Fruit fly (Drosophila melanogaster) whole organism, prepupa: ENCODE results near the gene CG4615.

ENCODE experiments used
- CG10631 ChIP-seq: fragments of 200-800 bp; sonication (Bioruptor generic); optimal IDR thresholded peaks from 2 replicates; lab custom pipeline; 2016; ENCODE audit warnings: missing biosample characterization, missing genetic modification characterization
- CG11294 ChIP-seq: fragments of 200-800 bp; sonication (Bioruptor generic); IDR thresholded peaks from 2 replicates; pipeline ENCODE4 v1.3.6; 2022; ENCODE audit warnings: missing biosample characterization, missing genetic modification characterization
- CG11762 ChIP-seq: fragments of 200-800 bp; sonication (Bioruptor generic); optimal IDR thresholded peaks from 3 replicates; lab custom pipeline; 2016; ENCODE audit warnings: missing biosample characterization, missing genetic modification characterization; ENCODE audit not compliant: insufficient read depth
- CG15336 ChIP-seq: fragments of 200-800 bp; sonication (Bioruptor generic); IDR thresholded peaks from 2 replicates; pipeline ENCODE4 v1.3.6; 2022; ENCODE audit warnings: missing biosample characterization, missing genetic modification characterization
- CG3032 ChIP-seq: fragments of 200-800 bp; optimal IDR thresholded peaks from 2 replicates; lab custom pipeline; 2019; ENCODE audit warnings: missing biosample characterization, mild to moderate bottlenecking, missing genetic modification characterization, moderate library complexity
- CG31627 ChIP-seq: fragments of 200-800 bp; sonication (Bioruptor generic); optimal IDR thresholded peaks from 3 replicates; lab custom pipeline; 2016; ENCODE audit warnings: missing biosample characterization, missing genetic modification characterization
- CG34406 ChIP-seq: fragments of 200-800 bp; sonication (Bioruptor generic); optimal IDR thresholded peaks from 3 replicates; lab custom pipeline; 2016; ENCODE audit warnings: missing biosample characterization, missing genetic modification characterization
- CG4318 ChIP-seq: fragments of 200-800 bp; sonication (Bioruptor generic); optimal IDR thresholded peaks from 3 replicates; lab custom pipeline; 2017; ENCODE audit warnings: missing biosample characterization, mild to moderate bottlenecking, missing genetic modification characterization
- CG6163 ChIP-seq: fragments of 200-800 bp; sonication (Bioruptor generic); IDR thresholded peaks from 3 replicates; pipeline ENCODE4 v1.3.6; 2022; ENCODE audit warnings: missing biosample characterization, missing genetic modification characterization
- CG6792 ChIP-seq: fragments of 200-800 bp; sonication (Bioruptor generic); optimal IDR thresholded peaks from 3 replicates; lab custom pipeline; 2016; ENCODE audit warnings: missing biosample characterization, missing genetic modification characterization
- CG6808 ChIP-seq: fragments of 200-800 bp; sonication (Bioruptor generic); optimal IDR thresholded peaks from 3 replicates; lab custom pipeline; 2017; ENCODE audit warnings: missing biosample characterization, missing genetic modification characterization, mild to moderate bottlenecking, moderate library complexity, missing genetic modification reagents
- CG8119 ChIP-seq: fragments of 200-800 bp; sonication (Bioruptor generic); IDR thresholded peaks from 3 replicates; pipeline ENCODE4 v1.3.6; 2022; ENCODE audit warnings: missing biosample characterization, missing genetic modification characterization
- CG8319 ChIP-seq: fragments of 200-800 bp; sonication (Bioruptor generic); optimal IDR thresholded peaks from 3 replicates; lab custom pipeline; 2016; ENCODE audit warnings: missing biosample characterization, missing genetic modification characterization
- CG8632 ChIP-seq: fragments of 200-800 bp; sonication (Bioruptor generic); optimal IDR thresholded peaks from 3 replicates; lab custom pipeline; 2016; ENCODE audit warnings: missing biosample characterization, missing genetic modification characterization
- CG9139 ChIP-seq: fragments of 200-800 bp; sonication (Bioruptor generic); optimal IDR thresholded peaks from 3 replicates; lab custom pipeline; 2017; ENCODE audit warnings: missing biosample characterization, mild to moderate bottlenecking, missing genetic modification characterization
- Eip75B ChIP-seq: fragments of 200-800 bp; sonication (Bioruptor generic); optimal IDR thresholded peaks from 3 replicates; lab custom pipeline; 2016; ENCODE audit warnings: missing biosample characterization, missing genetic modification characterization
- Eip78C ChIP-seq: fragments of 200-800 bp; sonication (Bioruptor generic); peaks from one replicate; lab custom pipeline; 2016; ENCODE audit warnings: missing biosample characterization, missing genetic modification characterization
- Ets96B ChIP-seq: fragments of 200-800 bp; optimal IDR thresholded peaks from 2 replicates; lab custom pipeline; 2019; ENCODE audit warnings: missing biosample characterization, mild to moderate bottlenecking, missing genetic modification characterization, moderate library complexity
- Hr39 ChIP-seq: fragments of 200-800 bp; sonication (Bioruptor generic); optimal IDR thresholded peaks from 2 replicates; lab custom pipeline; 2016; ENCODE audit warnings: missing biosample characterization, missing genetic modification characterization
- Hr4 ChIP-seq: fragments of 200-800 bp; sonication (Bioruptor generic); optimal IDR thresholded peaks from 3 replicates; lab custom pipeline; 2016; ENCODE audit warnings: missing biosample characterization, missing genetic modification characterization
- Lpt ChIP-seq: fragments of 200-800 bp; sonication (Bioruptor generic); optimal IDR thresholded peaks from 3 replicates; lab custom pipeline; 2016; ENCODE audit warnings: missing biosample characterization, missing genetic modification characterization
- Met ChIP-seq: fragments of 200-800 bp; sonication (Bioruptor generic); optimal IDR thresholded peaks from 3 replicates; lab custom pipeline; 2016; ENCODE audit warnings: missing biosample characterization, missing genetic modification characterization
- OdsH ChIP-seq: fragments of 200-800 bp; sonication (Bioruptor generic); optimal IDR thresholded peaks from 3 replicates; lab custom pipeline; 2016; ENCODE audit warnings: missing biosample characterization, missing genetic modification characterization
- Smox ChIP-seq: fragments of 200-800 bp; sonication (Bioruptor generic); optimal IDR thresholded peaks from 3 replicates; lab custom pipeline; 2016; ENCODE audit warnings: missing biosample characterization, missing genetic modification characterization
- Sox102F ChIP-seq: fragments of 200-800 bp; sonication (Bioruptor generic); optimal IDR thresholded peaks from 2 replicates; lab custom pipeline; 2016; ENCODE audit warnings: missing biosample characterization, mild to moderate bottlenecking, missing genetic modification characterization
- Sox14 ChIP-seq: fragments of 200-800 bp; sonication (Bioruptor generic); optimal IDR thresholded peaks from 3 replicates; lab custom pipeline; 2016; ENCODE audit warnings: missing biosample characterization, missing genetic modification characterization
- Sox15 ChIP-seq: fragments of 200-800 bp; sonication (Bioruptor generic); optimal IDR thresholded peaks from 3 replicates; lab custom pipeline; 2016; ENCODE audit warnings: missing biosample characterization, missing genetic modification characterization
- achi ChIP-seq: fragments of 200-800 bp; sonication (Bioruptor generic); optimal IDR thresholded peaks from 3 replicates; lab custom pipeline; 2016; ENCODE audit warnings: missing biosample characterization, missing genetic modification characterization
- acj6 ChIP-seq: fragments of 200-800 bp; sonication (Bioruptor generic); optimal IDR thresholded peaks from 3 replicates; lab custom pipeline; 2016; ENCODE audit warnings: missing biosample characterization, missing genetic modification characterization
- cyc ChIP-seq: fragments of 200-800 bp; sonication (Bioruptor generic); optimal IDR thresholded peaks from 3 replicates; lab custom pipeline; 2016; ENCODE audit warnings: missing biosample characterization, missing genetic modification characterization
- dac ChIP-seq: fragments of 200-800 bp; sonication (Bioruptor generic); optimal IDR thresholded peaks from 2 replicates; lab custom pipeline; 2017; ENCODE audit warnings: missing biosample characterization, mild to moderate bottlenecking, missing genetic modification characterization
- dsx ChIP-seq: fragments of 200-800 bp; optimal IDR thresholded peaks from 3 replicates; lab custom pipeline; 2019; ENCODE audit warnings: missing biosample characterization, mild to moderate bottlenecking, missing genetic modification characterization, moderate library complexity; ENCODE audit not compliant: poor library complexity, severe bottlenecking
- eg ChIP-seq: fragments of 200-800 bp; sonication (Bioruptor generic); IDR thresholded peaks from 3 replicates; pipeline ENCODE4 v1.3.6; 2022; ENCODE audit warnings: missing biosample characterization, missing genetic modification characterization
- esn ChIP-seq: fragments of 200-800 bp; sonication (Bioruptor generic); optimal IDR thresholded peaks from 2 replicates; lab custom pipeline; 2016; ENCODE audit warnings: missing biosample characterization, mild to moderate bottlenecking, missing genetic modification characterization, moderate library complexity
- fd85E ChIP-seq: fragments of 200-800 bp; sonication (Bioruptor generic); optimal IDR thresholded peaks from 3 replicates; lab custom pipeline; 2016; ENCODE audit warnings: missing biosample characterization, missing genetic modification characterization
- fkh ChIP-seq: fragments of 200-800 bp; sonication (Bioruptor generic); optimal IDR thresholded peaks from 3 replicates; lab custom pipeline; 2017; ENCODE audit warnings: missing biosample characterization, mild to moderate bottlenecking, missing genetic modification characterization, moderate library complexity
- lz ChIP-seq: fragments of 200-800 bp; sonication (Bioruptor generic); optimal IDR thresholded peaks from 3 replicates; lab custom pipeline; 2016; ENCODE audit warnings: missing biosample characterization, missing genetic modification characterization
- pdm3 ChIP-seq: fragments of 200-800 bp; sonication (Bioruptor generic); optimal IDR thresholded peaks from 3 replicates; lab custom pipeline; 2016; ENCODE audit warnings: missing biosample characterization, missing genetic modification characterization
- spab ChIP-seq: fragments of 200-800 bp; sonication (Bioruptor generic); optimal IDR thresholded peaks from 2 replicates; lab custom pipeline; 2017; ENCODE audit warnings: missing biosample characterization, mild to moderate bottlenecking, missing genetic modification characterization, missing genetic modification reagents
- ss ChIP-seq, 2 experiments: fragments of 200-800 bp; sonication (Bioruptor generic); optimal IDR thresholded peaks; 2 replicates in 1 of 2; 3 replicates in 1 of 2; lab custom pipeline; 2017 to 2018; ENCODE audit warnings: mild to moderate bottlenecking in 2 of 2, missing biosample characterization in 2 of 2, missing genetic modification characterization in 2 of 2, moderate library complexity in 1 of 2
- svp ChIP-seq: fragments of 200-800 bp; sonication (Bioruptor generic); peaks from one replicate; lab custom pipeline; 2016; ENCODE audit warnings: missing biosample characterization, missing genetic modification characterization
- topi ChIP-seq: fragments of 200-800 bp; sonication (Bioruptor generic); optimal IDR thresholded peaks from 3 replicates; lab custom pipeline; 2016; ENCODE audit warnings: missing biosample characterization, missing genetic modification characterization

CG4615 gene

dm6 chrX:7091909-7092308, 10.2 kb downstream of the CG4615 start:
- TF ChIP-seq CG8319 (GFP tag; lab: Kevin White, UChicago) (no peak), eg (no peak), topi (no peak), fd85E (GFP tag; lab: Kevin White, UChicago) (no peak), Hr39 (no peak), Sox15 (no peak), Ets96B (no peak), fkh (GFP tag; lab: Kevin White, UChicago) (no peak), dac (GFP tag; lab: Kevin White, UChicago) (no peak), Met (GFP tag; lab: Kevin White, UChicago) (no peak), CG31627 (no peak), CG4318 (GFP tag; lab: Kevin White, UChicago) (no peak), CG6163 (GFP tag; lab: Robert Waterston, UW) (no peak), Eip75B (no peak), CG11294 (GFP tag; lab: Robert Waterston, UW) (no peak), CG6808 (GFP tag; lab: Kevin White, UChicago) (no peak)

- no peak for TF ChIP-seq Lpt (GFP tag; lab: Kevin White, UChicago)
- no peak for TF ChIP-seq CG34406 (GFP tag; lab: Kevin White, UChicago)
- TF ChIP-seq CG11762: no peak
- TF ChIP-seq Met (GFP tag; lab: Kevin White, UChicago): peak; percentile 40
- TF ChIP-seq Eip78C (GFP tag; lab: Kevin White, UChicago): peak; percentile 81
- peak; percentile 7 for TF ChIP-seq lz (GFP tag; lab: Kevin White, UChicago)
- peak; percentile 32 for TF ChIP-seq Hr4
- peak; percentile 19 for TF ChIP-seq CG6792
- peak; percentile 33 for TF ChIP-seq achi (GFP tag; lab: Kevin White, UChicago)
- TF ChIP-seq ss (GFP tag; optimal IDR thresholded peaks at IDR 0.05; lab: Kevin White, UChicago): no peak
- TF ChIP-seq OdsH (GFP tag; lab: Kevin White, UChicago): peak; percentile 44
- peak; percentile 36 for TF ChIP-seq acj6 (GFP tag; lab: Kevin White, UChicago)
- peak; percentile 43; the same call in 1 of the 3 replicates for TF ChIP-seq CG8119 (GFP tag; lab: Robert Waterston, UW)
- peak; percentile 39 for TF ChIP-seq esn (GFP tag; lab: Kevin White, UChicago)
- peak; percentile 23 for TF ChIP-seq CG10631 (GFP tag; lab: Kevin White, UChicago)
- TF ChIP-seq CG31627: peak; percentile 29
- TF ChIP-seq cyc: peak; percentile 41
Measured at dm6 chrX:7086539-7086938, 15.6 kb downstream of the CG4615 start.

- TF ChIP-seq pdm3 (GFP tag; lab: Kevin White, UChicago): no peak
- TF ChIP-seq dac (GFP tag; lab: Kevin White, UChicago): no peak
- no peak for TF ChIP-seq CG9139 (GFP tag; lab: Kevin White, UChicago)
- no peak for TF ChIP-seq ss (GFP tag; optimal IDR thresholded peaks at IDR 0.05; lab: Kevin White, UChicago)
- TF ChIP-seq CG8119 (GFP tag; lab: Robert Waterston, UW): no peak
- TF ChIP-seq spab (GFP tag; lab: Kevin White, UChicago): no peak
- TF ChIP-seq CG10631 (GFP tag; lab: Kevin White, UChicago): no peak
- TF ChIP-seq dsx (GFP tag; lab: Kevin White, UChicago): no peak
- TF ChIP-seq CG8632 (GFP tag; lab: Kevin White, UChicago): no peak
- TF ChIP-seq achi (GFP tag; lab: Kevin White, UChicago): no peak
- TF ChIP-seq Sox14 (GFP tag; lab: Kevin White, UChicago): no peak
- TF ChIP-seq CG6808 (GFP tag; lab: Kevin White, UChicago): no peak
- no peak for TF ChIP-seq Sox15
- no peak for TF ChIP-seq Sox102F
- no peak for TF ChIP-seq CG34406 (GFP tag; lab: Kevin White, UChicago)
- TF ChIP-seq CG3032 (tag; lab: Kevin White, UChicago): no peak
- no peak for TF ChIP-seq CG15336 (GFP tag; lab: Robert Waterston, UW)
- no peak for TF ChIP-seq svp
- no peak for TF ChIP-seq Smox
- TF ChIP-seq CG11762: no peak
- TF ChIP-seq, all 60 proteins: peak for 0
Measured at dm6 chrX:7082407-7082806, 19.7 kb downstream of the CG4615 start.
